Worm (Caenorhabditis elegans) whole organism, L1 larva: Measurements from ENCODE around the gene glb-25.

Experiments
- C16A3.4 ChIP-seq: fragments of 150-350 bp; optimal IDR thresholded peaks from 2 replicates; lab custom pipeline; 2014; ENCODE audit warnings: missing biosample characterization, missing genetic modification characterization
- F16B12.6 ChIP-seq: fragments of 150-350 bp; optimal IDR thresholded peaks from 2 replicates; lab custom pipeline; 2014; ENCODE audit warnings: missing biosample characterization, missing genetic modification characterization
- aly-2 ChIP-seq: fragments of 150-350 bp; optimal IDR thresholded peaks from 2 replicates; lab custom pipeline; 2014; ENCODE audit warnings: missing biosample characterization, missing genetic modification characterization
- ceh-88 ChIP-seq: fragments of 200-800 bp; sonication (Bioruptor generic); IDR thresholded peaks from 2 replicates; pipeline ENCODE4 v1.3.6; 2022; ENCODE audit warnings: missing genetic modification characterization, missing compliant biosample characterization
- ces-1 ChIP-seq: fragments of 150-350 bp; optimal IDR thresholded peaks from 2 replicates; lab custom pipeline; 2014; ENCODE audit warnings: missing biosample characterization, missing genetic modification reagents, missing genetic modification characterization
- dsc-1 ChIP-seq: sonication (generic microtip); optimal IDR thresholded peaks from 2 replicates; lab custom pipeline; 2016; ENCODE audit warnings: mild to moderate bottlenecking, missing genetic modification characterization, missing compliant biosample characterization
- efl-1 ChIP-seq, 4 experiments: fragments of 150-350 bp; optimal IDR thresholded peaks in 3 of 4; peaks in 1 of 4; 1 replicate in 1 of 4; 2 replicates in 3 of 4; lab custom pipeline; 2014; ENCODE audit warnings: missing biosample characterization in 2 of 4, missing genetic modification characterization in 2 of 4, missing genetic modification reagents in 2 of 4
- efl-3 ChIP-seq: fragments of 200-800 bp; sonication (Bioruptor generic); optimal IDR thresholded peaks from 2 replicates; lab custom pipeline; 2018; ENCODE audit warnings: mild to moderate bottlenecking, missing genetic modification characterization, missing compliant biosample characterization
- elt-2 ChIP-seq: sonication (generic microtip); optimal IDR thresholded peaks from 2 replicates; lab custom pipeline; 2016; ENCODE audit warnings: missing genetic modification characterization, mild to moderate bottlenecking, inconsistent platforms, missing compliant biosample characterization, missing genetic modification reagents
- fkh-4 ChIP-seq: sonication (generic microtip); optimal IDR thresholded peaks from 2 replicates; lab custom pipeline; 2016; ENCODE audit warnings: missing compliant biosample characterization, missing genetic modification characterization, borderline replicate concordance
- fos-1 ChIP-seq: fragments of 150-350 bp; optimal IDR thresholded peaks from 2 replicates; lab custom pipeline; 2014; ENCODE audit warnings: missing biosample characterization, missing genetic modification characterization
- hlh-4 ChIP-seq: sonication (generic microtip); optimal IDR thresholded peaks from 2 replicates; lab custom pipeline; 2016; ENCODE audit warnings: mild to moderate bottlenecking, missing genetic modification characterization, missing compliant biosample characterization
- irx-1 ChIP-seq: sonication (generic microtip); optimal IDR thresholded peaks from 2 replicates; lab custom pipeline; 2016; ENCODE audit warnings: missing genetic modification characterization, missing compliant biosample characterization
- isw-1 ChIP-seq: fragments of 200-800 bp; sonication (Bioruptor generic); IDR thresholded peaks from 2 replicates; pipeline ENCODE4 v1.3.6; 2022; ENCODE audit warnings: missing genetic modification characterization, missing compliant biosample characterization
- lin-14 ChIP-seq: fragments of 200-800 bp; sonication (Bioruptor generic); optimal IDR thresholded peaks from 2 replicates; lab custom pipeline; 2018; ENCODE audit warnings: mild to moderate bottlenecking, missing genetic modification characterization, moderate library complexity, missing compliant biosample characterization
- lin-15B ChIP-seq: fragments of 150-350 bp; sonication (generic microtip); optimal IDR thresholded peaks from 3 replicates; lab custom pipeline; 2014; ENCODE audit warnings: missing biosample characterization, missing genetic modification characterization
- lin-35 ChIP-seq, 2 experiments: fragments of 150-350 bp; optimal IDR thresholded peaks; 2 replicates each; lab custom pipeline; 2014; ENCODE audit warnings: missing biosample characterization in 2 of 2, missing genetic modification characterization in 2 of 2, missing genetic modification reagents in 2 of 2
- lir-3 ChIP-seq: sonication (generic microtip); optimal IDR thresholded peaks from 2 replicates; lab custom pipeline; 2016; ENCODE audit warnings: mild to moderate bottlenecking, missing genetic modification characterization, moderate library complexity, missing compliant biosample characterization; ENCODE audit not compliant: poor library complexity
- lsy-2 ChIP-seq, 2 experiments: fragments of 150-350 bp; optimal IDR thresholded peaks; 2 replicates each; lab custom pipeline; 2014; ENCODE audit warnings: missing biosample characterization in 2 of 2, missing genetic modification characterization in 2 of 2
- mab-9 ChIP-seq: fragments of 200-800 bp; sonication (Bioruptor generic); IDR thresholded peaks from 2 replicates; pipeline ENCODE4 v1.3.6; 2022; ENCODE audit warnings: missing genetic modification reagents, missing genetic modification characterization, missing compliant biosample characterization
- mdl-1 ChIP-seq, 2 experiments: fragments of 150-350 bp; optimal IDR thresholded peaks; 2 replicates each; lab custom pipeline; 2014 to 2017; ENCODE audit warnings: missing biosample characterization in 2 of 2, missing genetic modification characterization in 2 of 2, inconsistent platforms in 1 of 2
- nhr-11 ChIP-seq: fragments of 150-350 bp; optimal IDR thresholded peaks from 2 replicates; lab custom pipeline; 2014; ENCODE audit warnings: missing biosample characterization, missing genetic modification characterization
- nhr-237 ChIP-seq: fragments of 150-350 bp; optimal IDR thresholded peaks from 2 replicates; lab custom pipeline; 2014; ENCODE audit warnings: missing biosample characterization, missing genetic modification characterization
- nhr-47 ChIP-seq: sonication (generic microtip); optimal IDR thresholded peaks from 2 replicates; lab custom pipeline; 2016; ENCODE audit warnings: mild to moderate bottlenecking, missing genetic modification characterization, moderate library complexity, missing compliant biosample characterization
- nhr-71 ChIP-seq: sonication (generic microtip); optimal IDR thresholded peaks from 2 replicates; lab custom pipeline; 2016; ENCODE audit warnings: mild to moderate bottlenecking, missing genetic modification characterization, moderate library complexity, missing compliant biosample characterization
- pqm-1 ChIP-seq: sonication (generic microtip); optimal IDR thresholded peaks from 3 replicates; lab custom pipeline; 2017; ENCODE audit warnings: missing biosample characterization, missing genetic modification characterization
- snpc-4 ChIP-seq: fragments of 150-350 bp; optimal IDR thresholded peaks from 2 replicates; lab custom pipeline; 2014; ENCODE audit warnings: missing biosample characterization, missing genetic modification characterization
- snu-23 ChIP-seq: sonication (generic microtip); optimal IDR thresholded peaks from 2 replicates; lab custom pipeline; 2016; ENCODE audit warnings: missing genetic modification characterization, missing compliant biosample characterization
- swsn-7 ChIP-seq: sonication (generic microtip); optimal IDR thresholded peaks from 2 replicates; lab custom pipeline; 2016; ENCODE audit warnings: missing genetic modification characterization, missing compliant biosample characterization
- tbx-2 ChIP-seq: sonication (generic microtip); optimal IDR thresholded peaks from 2 replicates; lab custom pipeline; 2016; ENCODE audit warnings: missing genetic modification characterization, missing compliant biosample characterization
- tlp-1 ChIP-seq: fragments of 150-350 bp; optimal IDR thresholded peaks from 2 replicates; lab custom pipeline; 2014; ENCODE audit warnings: missing biosample characterization, missing genetic modification characterization
- unc-130 ChIP-seq: fragments of 150-350 bp; optimal IDR thresholded peaks from 2 replicates; lab custom pipeline; 2017; ENCODE audit warnings: missing biosample characterization, missing genetic modification characterization, inconsistent platforms
- unc-30 ChIP-seq: sonication (generic microtip); optimal IDR thresholded peaks from 2 replicates; lab custom pipeline; 2017; ENCODE audit warnings: missing biosample characterization, missing genetic modification characterization
- unc-62 ChIP-seq: fragments of 150-350 bp; optimal IDR thresholded peaks from 2 replicates; lab custom pipeline; 2014; ENCODE audit warnings: missing biosample characterization, missing genetic modification reagents, missing genetic modification characterization
- vab-15 ChIP-seq: sonication (generic microtip); optimal IDR thresholded peaks from 2 replicates; lab custom pipeline; 2017; ENCODE audit warnings: missing genotype, mild to moderate bottlenecking, missing genetic modification characterization, missing compliant biosample characterization
- xbp-1 ChIP-seq: sonication (generic microtip); optimal IDR thresholded peaks from 2 replicates; lab custom pipeline; 2016; ENCODE audit warnings: missing genetic modification characterization, missing compliant biosample characterization
- zip-4 ChIP-seq: fragments of 200-800 bp; sonication (Bioruptor generic); optimal IDR thresholded peaks from 2 replicates; lab custom pipeline; 2018; ENCODE audit warnings: mild to moderate bottlenecking, missing genetic modification characterization, moderate library complexity, missing compliant biosample characterization

glb-25 gene

ce11 chrV:1920105-1920504, 18.0 kb upstream of the glb-25 start, which contains the start of gene Y32G9A.12:
Gene Y32G9A.12 (minus strand): TSS chrV:1920205.
- no peak for TF ChIP-seq snu-23 (GFP tag; lab: Kevin White, UChicago)
- no peak for TF ChIP-seq vab-15 (tag; lab: Kevin White, UChicago)
- no peak for TF ChIP-seq lin-35 (GFP tag; optimal IDR thresholded peaks at IDR 0.05; lab: Kevin White, UChicago)
- no peak for TF ChIP-seq lin-15B
- no peak for TF ChIP-seq F16B12.6 (tag; lab: Kevin White, UChicago)
- TF ChIP-seq irx-1 (tag; lab: Kevin White, UChicago): no peak
- no peak for TF ChIP-seq nhr-71 (tag; lab: Kevin White, UChicago)
- TF ChIP-seq xbp-1 (tag; lab: Kevin White, UChicago): no peak
- no peak for TF ChIP-seq lin-14 (GFP tag; lab: Kevin White, UChicago)
- TF ChIP-seq C16A3.4: no peak
- TF ChIP-seq lir-3: no peak
- TF ChIP-seq zip-4: no peak
- TF ChIP-seq tlp-1: no peak
- TF ChIP-seq unc-30: no peak
- TF ChIP-seq unc-62 (GFP tag; lab: Kevin White, UChicago): no peak
- no peak for TF ChIP-seq tbx-2 (tag; lab: Kevin White, UChicago)

ce11 chrV:1921321-1921720, 16.7 kb upstream of the glb-25 start, which contains the start of gene gst-37:
Gene gst-37 (plus strand): TSS chrV:1921621.
- TF ChIP-seq ceh-88 (GFP tag; lab: Robert Waterston, UW) (no peak), lin-35 (GFP tag; optimal IDR thresholded peaks at IDR 0.05; lab: Kevin White, UChicago) (no peak), fos-1 (tag; lab: Kevin White, UChicago) (no peak), nhr-11 (no peak), fkh-4 (no peak), unc-30 (no peak), lir-3 (no peak), nhr-237 (no peak), aly-2 (tag; lab: Kevin White, UChicago) (no peak), tlp-1 (no peak), lin-14 (GFP tag; lab: Kevin White, UChicago) (no peak), irx-1 (tag; lab: Kevin White, UChicago) (no peak), unc-62 (GFP tag; lab: Kevin White, UChicago) (no peak)

- TF ChIP-seq unc-130 (tag; lab: Kevin White, UChicago): no peak
- TF ChIP-seq mab-9 (GFP tag; lab: Robert Waterston, UW): no peak
- no peak for TF ChIP-seq lin-15B
- no peak for TF ChIP-seq efl-1 (optimal IDR thresholded peaks at IDR 0.05; lab: Kevin White, UChicago)
- no peak for TF ChIP-seq efl-1 (GFP tag; optimal IDR thresholded peaks at IDR 0.05 in 1 of 2; lab: Kevin White, UChicago)
- TF ChIP-seq irx-1 (tag; lab: Kevin White, UChicago): no peak
- TF ChIP-seq unc-62 (GFP tag; lab: Kevin White, UChicago): no peak
- no peak for TF ChIP-seq tbx-2 (tag; lab: Kevin White, UChicago)
- no peak for TF ChIP-seq dsc-1 (tag; lab: Kevin White, UChicago)
- no peak for TF ChIP-seq lsy-2 (tag; optimal IDR thresholded peaks at IDR 0.05; lab: Kevin White, UChicago)
- no peak for TF ChIP-seq nhr-71 (tag; lab: Kevin White, UChicago)
- TF ChIP-seq lin-14 (GFP tag; lab: Kevin White, UChicago): no peak
- TF ChIP-seq swsn-7 (tag; lab: Kevin White, UChicago): no peak
- no peak for TF ChIP-seq nhr-47 (tag; lab: Kevin White, UChicago)
- TF ChIP-seq lir-3: no peak
- no peak for TF ChIP-seq mdl-1 (tag; optimal IDR thresholded peaks at IDR 0.05; lab: Kevin White, UChicago)
- no peak for TF ChIP-seq lin-35 (GFP tag; optimal IDR thresholded peaks at IDR 0.05; lab: Kevin White, UChicago)
- no peak for TF ChIP-seq elt-2 (tag; lab: Kevin White, UChicago)
- no peak for TF ChIP-seq efl-3 (GFP tag; lab: Kevin White, UChicago)
These were observed 12.6 kb upstream of the glb-25 start, which contains the start of gene T06A1.1 for ce11 chrV:1925487-1925886. Gene T06A1.1 (minus strand): TSS chrV:1925587.

ce11 chrV:1927015-1927414, 11.0 kb upstream of the glb-25 start, which contains the start of gene T06A1.5:
Gene T06A1.5 (plus strand): TSS chrV:1927223.
- no peak for TF ChIP-seq pqm-1
- TF ChIP-seq elt-2 (tag; lab: Kevin White, UChicago): peak; percentile 75

ce11 chrV:1928473-1928872, 9.6 kb upstream of the glb-25 start:
- TF ChIP-seq isw-1 (GFP tag; lab: Robert Waterston, UW): no peak
- no peak for TF ChIP-seq ces-1
- no peak for TF ChIP-seq snpc-4 (tag; lab: Kevin White, UChicago)
- no peak for TF ChIP-seq fkh-4
- TF ChIP-seq hlh-4 (tag; lab: Kevin White, UChicago): no peak
- TF ChIP-seq, all 84 proteins: peak for 0
